Worm (Caenorhabditis elegans): ENCODE measurements around the gene ttbk-8.2.

ttbk-8.2 gene

ce11 chrIV:5635551-5635950 is 3.8 kb downstream of the ttbk-8.2 start, which contains the start of gene srd-13:
TSS of gene srd-13 (minus strand) at chrIV:5635651.
- TF ChIP-seq F22D6.2 (tag; optimal IDR thresholded peaks at IDR 0.05) (no peak), ceh-27 (GFP tag; optimal IDR thresholded peaks at IDR 0.05) (no peak), sea-2 (GFP tag; IDR thresholded peaks at IDR 0.05) (no peak), madf-3 (GFP tag; IDR thresholded peaks at IDR 0.05) (no peak), snpc-1.3 (tag; optimal IDR thresholded peaks at IDR 0.05; ENCODE audit: insufficient read depth) (no peak), T26A5.8 (tag; optimal IDR thresholded peaks at IDR 0.05) (no peak), lin-35 (GFP tag; optimal IDR thresholded peaks at IDR 0.05) (no peak)

ce11 chrIV:5645514-5646052 is 13.9 kb downstream of the ttbk-8.2 start, which contains the start of the genes srd-8 and B0547.2:
TSS of gene srd-8 (minus strand) at chrIV:5645614.
TSS of gene B0547.2 (plus strand) at chrIV:5646002.
- TF ChIP-seq ccch-3 (GFP tag; optimal IDR thresholded peaks at IDR 0.05) (no peak), aptf-2 (GFP tag; conservative IDR thresholded peaks at IDR 0.05) (no peak), ama-1 (optimal IDR thresholded peaks at IDR 0.05) (no peak), ama-1 (GFP tag; optimal IDR thresholded peaks at IDR 0.05) (no peak), atf-7 (tag; optimal IDR thresholded peaks at IDR 0.05) (no peak), bed-2 (GFP tag; IDR thresholded peaks at IDR 0.05) (no peak), sea-2 (GFP tag; IDR thresholded peaks at IDR 0.05) (no peak), Y53F4B.3 (GFP tag; IDR thresholded peaks at IDR 0.05) (no peak)

ce11 chrIV:5649073-5649583 is 17.4 kb downstream of the ttbk-8.2 start, which contains the start of gene csn-5:
TSS of gene csn-5 (plus strand) at chrIV:5649533.
- TF ChIP-seq ZK185.1 (tag; optimal IDR thresholded peaks at IDR 0.05; ENCODE audit: poor library complexity, severe bottlenecking) (no peak), egl-18 (GFP tag; IDR thresholded peaks at IDR 0.05) (no peak), attf-3 (GFP tag; conservative IDR thresholded peaks at IDR 0.05) (peak; percentile 90), snpc-4 (GFP tag; optimal IDR thresholded peaks at IDR 0.05) (no peak), snpc-4 (tag; optimal IDR thresholded peaks at IDR 0.05) (peak in 1 of 4 experiments; percentile 6), akir-1 (GFP tag; optimal IDR thresholded peaks at IDR 0.05) (no peak), ccch-3 (GFP tag; optimal IDR thresholded peaks at IDR 0.05) (no peak)

ce11 chrIV:5650761-5651332 is 19.1 kb downstream of the ttbk-8.2 start:
- no peak for TF ChIP-seq F49E8.2 (tag; optimal IDR thresholded peaks at IDR 0.05; ENCODE audit: insufficient read depth)
- peak; percentile 81 for TF ChIP-seq repo-1 (tag; optimal IDR thresholded peaks at IDR 0.05)
- TF ChIP-seq B0336.3 (GFP tag; IDR thresholded peaks at IDR 0.05): peak; percentile 73; the same call in 1 of the 2 replicates
- TF ChIP-seq C06A6.2 (GFP tag; conservative IDR thresholded peaks at IDR 0.05): 0 out of 2 replicates have a peak, but pooled peaks have one; percentile 14
- TF ChIP-seq dpl-1 (GFP tag; optimal IDR thresholded peaks at IDR 0.05): no peak
- peak; percentile 65 for TF ChIP-seq athp-1 (tag; optimal IDR thresholded peaks at IDR 0.05)
- peak; percentile 57 for TF ChIP-seq snpc-4 (GFP tag; optimal IDR thresholded peaks at IDR 0.05)
- TF ChIP-seq snpc-4 (tag; optimal IDR thresholded peaks at IDR 0.05): peak in 1 of 4 experiments; percentile 57
- TF ChIP-seq hrde-1 (tag; optimal IDR thresholded peaks at IDR 0.05; ENCODE audit: borderline replicate concordance): peak; percentile 39
- TF ChIP-seq ama-1 (optimal IDR thresholded peaks at IDR 0.05): no peak
- peak in 1 of 2 experiments; percentile 20 for TF ChIP-seq ama-1 (GFP tag; optimal IDR thresholded peaks at IDR 0.05)
- TF ChIP-seq lin-26 (GFP tag; IDR thresholded peaks at IDR 0.05): 0 out of 2 replicates have a peak, but pooled peaks have one; percentile 32
- peak; percentile 70; the same call in 1 of the 2 replicates for TF ChIP-seq Y53G8AR.9 (GFP tag; conservative IDR thresholded peaks at IDR 0.05)
- TF ChIP-seq Y53F4B.3 (GFP tag; IDR thresholded peaks at IDR 0.05): peak; percentile 32; the same call in 1 of the 2 replicates
- TF ChIP-seq nfyb-1 (GFP tag; IDR thresholded peaks at IDR 0.05): 0 out of 2 replicates have a peak, but pooled peaks have one; percentile 43
- TF ChIP-seq attf-6 (GFP tag; IDR thresholded peaks at IDR 0.05): peak; percentile 30; the same call in 1 of the 2 replicates
- peak; percentile 13 for TF ChIP-seq atf-7 (tag; optimal IDR thresholded peaks at IDR 0.05)
- TF ChIP-seq ccch-3 (GFP tag; optimal IDR thresholded peaks at IDR 0.05): no peak
